Fruit fly (Drosophila melanogaster) whole organism, embryonic: ENCODE data around the gene pHCl-1.
A peak's percentile ranks its signal among the peaks of the same experiment; 100 is the strongest.

ENCODE experiments used
- Aef1 ChIP-seq: fragments of 200-800 bp; sonication (Bioruptor generic); IDR thresholded peaks from 3 replicates; pipeline ENCODE4 v1.3.6; 2022; ENCODE audit warnings: missing biosample characterization, missing genetic modification characterization
- B-H1 ChIP-seq: fragments of 200-800 bp; sonication (Bioruptor generic); IDR thresholded peaks from 3 replicates; pipeline ENCODE4 v1.3.6; 2022; ENCODE audit warnings: missing biosample characterization, missing genetic modification characterization
- CG10565 ChIP-seq: fragments of 200-800 bp; sonication (Bioruptor generic); optimal IDR thresholded peaks from 3 replicates; lab custom pipeline; 2016; ENCODE audit warnings: missing biosample characterization, mild to moderate bottlenecking, missing genetic modification characterization
- CG12155 ChIP-seq: fragments of 200-800 bp; sonication (Bioruptor generic); optimal IDR thresholded peaks from 3 replicates; lab custom pipeline; 2016; ENCODE audit warnings: missing biosample characterization, missing genetic modification characterization
- CG12219 ChIP-seq: fragments of 200-800 bp; sonication (Bioruptor generic); optimal IDR thresholded peaks from 3 replicates; lab custom pipeline; 2018; ENCODE audit warnings: missing biosample characterization, mild to moderate bottlenecking, missing genetic modification characterization
- CG12659 ChIP-seq: fragments of 200-800 bp; sonication (Bioruptor generic); optimal IDR thresholded peaks from 3 replicates; lab custom pipeline; 2017; ENCODE audit warnings: mild to moderate bottlenecking, missing biosample characterization, missing genetic modification reagents, missing genetic modification characterization
- CG12744 ChIP-seq: fragments of 200-800 bp; sonication (Bioruptor generic); optimal IDR thresholded peaks from 2 replicates; lab custom pipeline; 2016; ENCODE audit warnings: missing biosample characterization, missing genetic modification characterization
- CG13287 ChIP-seq: fragments of 200-800 bp; sonication (Bioruptor generic); IDR thresholded peaks from 2 replicates; pipeline ENCODE4 v1.3.6; 2022; ENCODE audit warnings: missing biosample characterization, missing genetic modification characterization; ENCODE audit not compliant: partially characterized antibody
- CG13424 ChIP-seq: fragments of 200-800 bp; sonication (Bioruptor generic); optimal IDR thresholded peaks from 2 replicates; lab custom pipeline; 2019; ENCODE audit warnings: missing biosample characterization, mild to moderate bottlenecking, missing genetic modification characterization, moderate library complexity
- CG14050 ChIP-seq: fragments of 200-800 bp; sonication (Bioruptor generic); IDR thresholded peaks from 3 replicates; pipeline ENCODE4 v1.3.6; 2022; ENCODE audit warnings: missing biosample characterization, missing genetic modification characterization
- CG15601 ChIP-seq: fragments of 200-800 bp; sonication (Bioruptor generic); optimal IDR thresholded peaks from 3 replicates; lab custom pipeline; 2019; ENCODE audit warnings: missing biosample characterization, mild to moderate bottlenecking, missing genetic modification characterization, moderate library complexity
- CG1603 ChIP-seq: fragments of 200-800 bp; sonication (Bioruptor generic); optimal IDR thresholded peaks from 2 replicates; lab custom pipeline; 2019; ENCODE audit warnings: missing biosample characterization, mild to moderate bottlenecking, missing genetic modification characterization, moderate library complexity
- CG1832 ChIP-seq: fragments of 200-800 bp; sonication (Bioruptor generic); optimal IDR thresholded peaks from 2 replicates; lab custom pipeline; 2017; ENCODE audit warnings: missing biosample characterization, mild to moderate bottlenecking, missing genetic modification characterization, inconsistent platforms
- CG18599 ChIP-seq: fragments of 200-800 bp; sonication (Bioruptor generic); optimal IDR thresholded peaks from 3 replicates; lab custom pipeline; 2017; ENCODE audit warnings: missing biosample characterization, missing genetic modification characterization, mild to moderate bottlenecking, moderate library complexity, missing genetic modification reagents
- CG2129 ChIP-seq: fragments of 200-800 bp; sonication (Bioruptor generic); IDR thresholded peaks from 2 replicates; pipeline ENCODE4 v1.3.6; 2022; ENCODE audit warnings: missing biosample characterization, missing genetic modification characterization; ENCODE audit not compliant: partially characterized antibody
- CG3065 ChIP-seq: fragments of 200-800 bp; sonication (Bioruptor generic); optimal IDR thresholded peaks from 2 replicates; lab custom pipeline; 2016; ENCODE audit warnings: missing biosample characterization, missing genetic modification characterization
- CG33213 ChIP-seq: fragments of 200-800 bp; sonication (Bioruptor generic); optimal IDR thresholded peaks from 3 replicates; lab custom pipeline; 2016; ENCODE audit warnings: missing biosample characterization, missing genetic modification characterization
- CG34224 ChIP-seq: fragments of 200-800 bp; sonication (Bioruptor generic); IDR thresholded peaks from 3 replicates; pipeline ENCODE4 v1.3.6; 2022; ENCODE audit warnings: missing biosample characterization, missing genetic modification characterization; ENCODE audit not compliant: partially characterized antibody
- CG3995 ChIP-seq: fragments of 200-800 bp; sonication (Bioruptor generic); optimal IDR thresholded peaks from 3 replicates; lab custom pipeline; 2016; ENCODE audit warnings: missing biosample characterization, missing genetic modification characterization
- CG4404 ChIP-seq: fragments of 200-800 bp; sonication (Bioruptor generic); IDR thresholded peaks from 2 replicates; pipeline ENCODE4 v1.3.6; 2022; ENCODE audit warnings: missing biosample characterization, missing genetic modification characterization
- CG6689 ChIP-seq: fragments of 200-800 bp; sonication (Bioruptor generic); IDR thresholded peaks from 2 replicates; pipeline ENCODE4 v1.3.6; 2022; ENCODE audit warnings: missing biosample characterization, missing genetic modification characterization
- CG7928 ChIP-seq: fragments of 200-800 bp; sonication (Bioruptor generic); optimal IDR thresholded peaks from 2 replicates; lab custom pipeline; 2017; ENCODE audit warnings: missing biosample characterization, mild to moderate bottlenecking, missing genetic modification characterization
- CG9932 ChIP-seq: fragments of 200-800 bp; sonication (Bioruptor generic); IDR thresholded peaks from 2 replicates; pipeline ENCODE4 v1.3.6; 2022; ENCODE audit warnings: missing biosample characterization, missing genetic modification characterization
- CkIIα-i1 ChIP-seq: fragments of 200-800 bp; sonication (Bioruptor generic); IDR thresholded peaks from 2 replicates; pipeline ENCODE4 v1.3.6; 2022; ENCODE audit warnings: missing biosample characterization, missing genetic modification characterization
- Dfd ChIP-seq, 2 experiments: fragments of >200 bp; optimal IDR thresholded peaks; 2 replicates each; lab custom pipeline; 2017; ENCODE audit warnings: missing biosample characterization in 2 of 2, missing genetic modification characterization in 2 of 2
- Dip2 ChIP-seq: fragments of 200-800 bp; sonication (Bioruptor generic); IDR thresholded peaks from 2 replicates; pipeline ENCODE4 v1.3.6; 2022; ENCODE audit warnings: missing biosample characterization, missing genetic modification characterization
- Hand ChIP-seq: fragments of 200-800 bp; sonication (Bioruptor generic); optimal IDR thresholded peaks from 2 replicates; lab custom pipeline; 2017; ENCODE audit warnings: mild to moderate bottlenecking, missing biosample characterization, missing genetic modification reagents, missing genetic modification characterization
- Lim3 ChIP-seq: fragments of 200-800 bp; sonication (Bioruptor generic); IDR thresholded peaks from 2 replicates; pipeline ENCODE4 v1.3.6; 2022; ENCODE audit warnings: missing biosample characterization, missing genetic modification characterization
- MBD-R2 ChIP-seq: fragments of 200-800 bp; sonication (Bioruptor generic); IDR thresholded peaks from 2 replicates; pipeline ENCODE4 v1.3.6; 2022; ENCODE audit warnings: missing biosample characterization, missing genetic modification characterization
- NK7.1 ChIP-seq: fragments of 200-800 bp; sonication (Bioruptor generic); optimal IDR thresholded peaks from 3 replicates; lab custom pipeline; 2016; ENCODE audit warnings: missing biosample characterization, missing genetic modification characterization
- Neu2 ChIP-seq: fragments of 200-800 bp; sonication (Bioruptor generic); optimal IDR thresholded peaks from 3 replicates; lab custom pipeline; 2016; ENCODE audit warnings: missing biosample characterization, missing genetic modification characterization, borderline replicate concordance
- Nf-YA ChIP-seq: fragments of 200-800 bp; sonication (Bioruptor generic); IDR thresholded peaks from 2 replicates; pipeline ENCODE4 v1.3.6; 2022; ENCODE audit warnings: missing biosample characterization, missing genetic modification characterization
- Scr ChIP-seq: fragments of 200-800 bp; sonication (Bioruptor generic); IDR thresholded peaks from 2 replicates; pipeline ENCODE4 v1.3.6; 2022; ENCODE audit warnings: missing biosample characterization, missing genetic modification characterization; ENCODE audit not compliant: partially characterized antibody
- Sox102F ChIP-seq: fragments of 200-800 bp; sonication (Bioruptor generic); optimal IDR thresholded peaks from 2 replicates; lab custom pipeline; 2018; ENCODE audit warnings: missing biosample characterization, mild to moderate bottlenecking, missing genetic modification characterization, moderate library complexity
- ab ChIP-seq: fragments of 200-800 bp; sonication (Bioruptor generic); optimal IDR thresholded peaks from 2 replicates; lab custom pipeline; 2016; ENCODE audit warnings: missing biosample characterization, missing genetic modification characterization
- ara ChIP-seq: fragments of 200-800 bp; sonication (Bioruptor generic); IDR thresholded peaks from 2 replicates; pipeline ENCODE4 v1.3.6; 2022; ENCODE audit warnings: missing biosample characterization, missing genetic modification characterization
- bowl ChIP-seq: fragments of 200-800 bp; sonication (Bioruptor generic); IDR thresholded peaks from 2 replicates; pipeline ENCODE4 v1.3.6; 2022; ENCODE audit warnings: missing biosample characterization, missing genetic modification characterization
- chinmo ChIP-seq: fragments of 200-800 bp; sonication (Bioruptor generic); IDR thresholded peaks from 4 replicates; pipeline ENCODE4 v1.3.6; 2022; ENCODE audit warnings: missing biosample characterization, missing genetic modification characterization; ENCODE audit not compliant: partially characterized antibody
- dan ChIP-seq: fragments of 200-800 bp; sonication (Bioruptor generic); IDR thresholded peaks from 2 replicates; pipeline ENCODE4 v1.3.6; 2022; ENCODE audit warnings: missing biosample characterization, missing genetic modification characterization
- dmrt99B ChIP-seq: fragments of 200-800 bp; sonication (Bioruptor generic); optimal IDR thresholded peaks from 2 replicates; lab custom pipeline; 2018; ENCODE audit warnings: missing biosample characterization, mild to moderate bottlenecking, missing genetic modification characterization, moderate library complexity
- gcm ChIP-seq: fragments of 200-800 bp; sonication (Bioruptor generic); optimal IDR thresholded peaks from 2 replicates; lab custom pipeline; 2019; ENCODE audit warnings: missing biosample characterization, mild to moderate bottlenecking, missing genetic modification characterization, moderate library complexity
- gt ChIP-seq: fragments of 200-800 bp; sonication (Bioruptor generic); IDR thresholded peaks from 2 replicates; pipeline ENCODE4 v1.3.6; 2022; ENCODE audit warnings: missing biosample characterization, missing genetic modification characterization
- odd ChIP-seq: fragments of 200-800 bp; sonication (Bioruptor generic); optimal IDR thresholded peaks from 2 replicates; lab custom pipeline; 2017; ENCODE audit warnings: missing biosample characterization, mild to moderate bottlenecking, missing genetic modification characterization
- otp ChIP-seq: fragments of 200-800 bp; sonication (Bioruptor generic); IDR thresholded peaks from 3 replicates; pipeline ENCODE4, ENCODE4 v1.3.6; 2022; ENCODE audit warnings: missing biosample characterization, missing genetic modification characterization
- pita ChIP-seq: fragments of 200-800 bp; sonication (Bioruptor generic); optimal IDR thresholded peaks from 2 replicates; lab custom pipeline; 2017; ENCODE audit warnings: missing biosample characterization, mild to moderate bottlenecking, missing genetic modification characterization
- prd ChIP-seq, 3 experiments: fragments of >200 bp in 2 of 3; fragments of 200-800 bp in 1 of 3; sonication (Bioruptor generic) in 1 of 3; optimal IDR thresholded peaks in 2 of 3; IDR thresholded peaks in 1 of 3; 2 replicates in 2 of 3; 3 replicates in 1 of 3; pipeline versions ENCODE4 v1.3.6 to Lab custom; 2017 to 2022; ENCODE audit warnings: missing biosample characterization in 1 of 3, missing genetic modification characterization in 1 of 3
- repo ChIP-seq: fragments of 200-800 bp; sonication (Bioruptor generic); optimal IDR thresholded peaks from 2 replicates; lab custom pipeline; 2016; ENCODE audit warnings: missing biosample characterization, missing genetic modification characterization
- tll ChIP-seq, 2 experiments: fragments of 200-800 bp in 1 of 2; fragments of >200 bp in 1 of 2; sonication (Bioruptor generic) in 1 of 2; optimal IDR thresholded peaks; 2 replicates each; lab custom pipeline; 2017 to 2019; ENCODE audit warnings: missing biosample characterization in 2 of 2, missing genetic modification characterization in 2 of 2, mild to moderate bottlenecking in 1 of 2, moderate library complexity in 1 of 2
- toy ChIP-seq: fragments of 200-800 bp; sonication (Bioruptor generic); IDR thresholded peaks from 2 replicates; pipeline ENCODE4 v1.3.6; 2022; ENCODE audit warnings: missing biosample characterization, missing genetic modification characterization

The pHCl-1 gene

dm6 chr3L:15834877-15835555 is 63.8 kb downstream of the pHCl-1 start, which contains the start of gene CG18081 (continued):
- no peak for TF ChIP-seq CG15601 (tag; lab: Kevin White, UChicago)
- TF ChIP-seq otp (GFP tag; lab: Robert Waterston, UW): no peak
- TF ChIP-seq CG12659: peak; percentile 42
- TF ChIP-seq Neu2 (GFP tag; lab: Kevin White, UChicago): no peak
- no peak for TF ChIP-seq NK7.1
- TF ChIP-seq Nf-YA (GFP tag; lab: Robert Waterston, UW): no peak
- TF ChIP-seq MBD-R2 (GFP tag; lab: Robert Waterston, UW): peak; percentile 42
- 0 out of 3 replicates have a peak, but pooled peaks have one; percentile 32 for TF ChIP-seq CG34224 (GFP tag; lab: Robert Waterston, UW)
- peak; percentile 0 for TF ChIP-seq CG3995 (GFP tag; lab: Kevin White, UChicago)
- no peak for TF ChIP-seq CG1832
- TF ChIP-seq CG4404 (GFP tag; lab: Robert Waterston, UW): no peak
- no peak for TF ChIP-seq gt (GFP tag; lab: Robert Waterston, UW)
- no peak for TF ChIP-seq ara (GFP tag; lab: Robert Waterston, UW)
- TF ChIP-seq CG12744 (GFP tag; lab: Kevin White, UChicago): no peak
- no peak for TF ChIP-seq CG7928 (GFP tag; lab: Kevin White, UChicago)
- no peak for TF ChIP-seq CkIIα-i1 (GFP tag; lab: Robert Waterston, UW)
- no peak for TF ChIP-seq bowl (GFP tag; lab: Robert Waterston, UW)
- no peak for TF ChIP-seq dan (GFP tag; lab: Robert Waterston, UW)
- no peak for TF ChIP-seq odd (GFP tag; lab: Kevin White, UChicago)
- no peak for TF ChIP-seq Aef1 (GFP tag; lab: Robert Waterston, UW)
- no peak for TF ChIP-seq CG10565 (GFP tag; lab: Kevin White, UChicago)
- TF ChIP-seq pita (GFP tag; lab: Kevin White, UChicago): peak; percentile 69
- TF ChIP-seq Scr (GFP tag; lab: Robert Waterston, UW): no peak
- TF ChIP-seq CG13287 (GFP tag; lab: Robert Waterston, UW): peak; percentile 14; the same call in 1 of the 2 replicates
- no peak for TF ChIP-seq CG12219 (GFP tag; lab: Kevin White, UChicago)
- no peak for TF ChIP-seq Sox102F (GFP tag; lab: Kevin White, UChicago)
- TF ChIP-seq CG6689 (GFP tag; lab: Robert Waterston, UW): no peak
- no peak for TF ChIP-seq CG33213
- no peak for TF ChIP-seq dmrt99B (tag; lab: Kevin White, UChicago)
- TF ChIP-seq chinmo (GFP tag; lab: Robert Waterston, UW): no peak
- TF ChIP-seq CG2129 (GFP tag; lab: Robert Waterston, UW): no peak
- TF ChIP-seq ab (GFP tag; lab: Kevin White, UChicago): no peak
- no peak for TF ChIP-seq Hand
- TF ChIP-seq CG12155 (GFP tag; lab: Kevin White, UChicago): no peak
- no peak for TF ChIP-seq Dip2
- TF ChIP-seq gcm: no peak
- no peak for TF ChIP-seq CG13424 (tag; lab: Kevin White, UChicago)
- TF ChIP-seq CG9932: no peak
- TF ChIP-seq prd (optimal IDR thresholded peaks at IDR 0.05; lab: Kevin White, UChicago): no peak
- TF ChIP-seq prd (GFP tag; IDR thresholded peaks at IDR 0.05; lab: Robert Waterston, UW): no peak
- TF ChIP-seq CG1603 (tag; lab: Kevin White, UChicago): peak; percentile 62
- TF ChIP-seq repo (GFP tag; lab: Kevin White, UChicago): no peak
- TF ChIP-seq B-H1 (GFP tag; lab: Robert Waterston, UW): no peak
- no peak for TF ChIP-seq toy (GFP tag; lab: Robert Waterston, UW)
- no peak for TF ChIP-seq CG14050 (GFP tag; lab: Robert Waterston, UW)
- TF ChIP-seq Dfd (GFP tag; optimal IDR thresholded peaks at IDR 0.05; lab: Kevin White, UChicago): no peak
- no peak for TF ChIP-seq Lim3
- TF ChIP-seq CG3065 (GFP tag; lab: Kevin White, UChicago): no peak
- TF ChIP-seq CG18599 (GFP tag; lab: Kevin White, UChicago): no peak
- no peak for TF ChIP-seq tll (GFP tag; optimal IDR thresholded peaks at IDR 0.05; lab: Kevin White, UChicago)
